Comparison of ENCODE assay signal across 4 worm cellular contexts in genomic region chrIV:3752276-3752675, ce11.
TF ChIP-seq lines count a peak whose summit lies in the region.

No protein-coding gene starts in this region.

TF ChIP-seq in whole organism, L1 larva, 84 proteins besides CTCF, POLR2A, EP300 and RAD21 (continues in another document):
- TF ChIP-seq pqm-1 (tag; optimal IDR thresholded peaks at IDR 0.05; lab: Kevin White, UChicago) (no peak), nhr-19 (GFP tag; conservative IDR thresholded peaks at IDR 0.05; lab: Robert Waterston, UW) (no peak), grh-1 (GFP tag; IDR thresholded peaks at IDR 0.05; lab: Robert Waterston, UW) (no peak), elt-2 (tag; optimal IDR thresholded peaks at IDR 0.05; lab: Kevin White, UChicago) (no peak), nhr-76 (tag; optimal IDR thresholded peaks at IDR 0.05; lab: Kevin White, UChicago) (no peak), dpl-1 (GFP tag; optimal IDR thresholded peaks at IDR 0.05; lab: Kevin White, UChicago) (peak in 1 of 3 experiments; percentile 13), aha-1 (tag; optimal IDR thresholded peaks at IDR 0.05; lab: Kevin White, UChicago) (no peak), ceh-82 (tag; optimal IDR thresholded peaks at IDR 0.05; lab: Kevin White, UChicago) (no peak), fos-1 (tag; optimal IDR thresholded peaks at IDR 0.05; lab: Kevin White, UChicago) (no peak), ceh-88 (GFP tag; IDR thresholded peaks at IDR 0.05; lab: Robert Waterston, UW) (no peak), lin-14 (GFP tag; optimal IDR thresholded peaks at IDR 0.05; lab: Kevin White, UChicago) (no peak), snu-23 (GFP tag; optimal IDR thresholded peaks at IDR 0.05; lab: Kevin White, UChicago) (peak; percentile 21), lin-39 (tag; optimal IDR thresholded peaks at IDR 0.05; lab: Kevin White, UChicago) (no peak), fkh-8 (tag; optimal IDR thresholded peaks at IDR 0.05; lab: Kevin White, UChicago) (no peak), nhr-90 (tag; optimal IDR thresholded peaks at IDR 0.05; lab: Kevin White, UChicago; ENCODE audit: poor library complexity) (no peak), nhr-237 (tag; optimal IDR thresholded peaks at IDR 0.05; lab: Kevin White, UChicago) (no peak), nhr-85 (tag; lab: Kevin White, UChicago) (peak; percentile 39), lin-35 (GFP tag; optimal IDR thresholded peaks at IDR 0.05; lab: Kevin White, UChicago) (peak in 1 of 2 experiments; percentile 8), ceh-8 (GFP tag; optimal IDR thresholded peaks at IDR 0.05; lab: Kevin White, UChicago) (no peak), efl-1 (optimal IDR thresholded peaks at IDR 0.05; lab: Kevin White, UChicago) (no peak), efl-1 (GFP tag; optimal IDR thresholded peaks at IDR 0.05 in 1 of 2; lab: Kevin White, UChicago) (peak in 1 of 2 experiments; percentile 66), xbp-1 (tag; optimal IDR thresholded peaks at IDR 0.05; lab: Kevin White, UChicago) (no peak), nhr-11 (tag; optimal IDR thresholded peaks at IDR 0.05; lab: Kevin White, UChicago) (no peak), C04F5.9 (tag; optimal IDR thresholded peaks at IDR 0.05; lab: Kevin White, UChicago) (no peak)

TF ChIP-seq in whole organism, L2 larva, 48 proteins besides CTCF, POLR2A, EP300 and RAD21:
- TF ChIP-seq nhr-129 (tag; optimal IDR thresholded peaks at IDR 0.05; lab: Kevin White, UChicago) = peak; percentile 17
- no peak for TF ChIP-seq C34F6.9 (tag; optimal IDR thresholded peaks at IDR 0.05; lab: Kevin White, UChicago)

TF ChIP-seq in whole organism, L4 larva, 104 proteins besides CTCF, POLR2A, EP300 and RAD21:
- no peak for TF ChIP-seq lin-15B (tag; optimal IDR thresholded peaks at IDR 0.05; lab: Kevin White, UChicago)
- peak; percentile 97 for TF ChIP-seq nhr-28 (tag; optimal IDR thresholded peaks at IDR 0.05; lab: Kevin White, UChicago)
- TF ChIP-seq dmd-8 (GFP tag; IDR thresholded peaks at IDR 0.05; lab: Robert Waterston, UW) = no peak

TF ChIP-seq in whole organism, young adult, 124 proteins besides CTCF, POLR2A, EP300 and RAD21:
- TF ChIP-seq let-526 (GFP tag; IDR thresholded peaks at IDR 0.05; lab: Robert Waterston, UW) = no peak
- peak; percentile 49; the same call in 1 of the 2 replicates for TF ChIP-seq hmg-1.2 (GFP tag; IDR thresholded peaks at IDR 0.05; lab: Robert Waterston, UW)
- TF ChIP-seq ets-4 (GFP tag; optimal IDR thresholded peaks at IDR 0.05; lab: Kevin White, UChicago) = no peak
- TF ChIP-seq zfh-2 (GFP tag; conservative IDR thresholded peaks at IDR 0.05; lab: Robert Waterston, UW) = no peak
- peak; percentile 4 for TF ChIP-seq efl-1 (GFP tag; optimal IDR thresholded peaks at IDR 0.05; lab: Kevin White, UChicago)
